Worm (Caenorhabditis elegans) whole organism, mixed stage, embryonic: ENCODE results near the gene str-28.

Experiments used
- bed-3 ChIP-seq: fragments of 200-800 bp; sonication (Bioruptor generic); optimal IDR thresholded peaks from 3 replicates; lab custom pipeline; 2018; ENCODE audit warnings: mild to moderate bottlenecking, missing genetic modification characterization, moderate library complexity, missing compliant biosample characterization
- ces-1 ChIP-seq: fragments of 150-350 bp; optimal IDR thresholded peaks from 2 replicates; lab custom pipeline; 2014; ENCODE audit warnings: missing biosample characterization, missing genetic modification reagents, missing genetic modification characterization
- flh-1 ChIP-seq: fragments of 200-800 bp; sonication (Bioruptor generic); optimal IDR thresholded peaks from 2 replicates; lab custom pipeline; 2018; ENCODE audit warnings: mild to moderate bottlenecking, missing genetic modification characterization, moderate library complexity, missing compliant biosample characterization
- nhr-12 ChIP-seq: fragments of 150-350 bp; optimal IDR thresholded peaks from 2 replicates; lab custom pipeline; 2014; ENCODE audit warnings: missing biosample characterization, missing genetic modification characterization
- nhr-2 ChIP-seq: fragments of 150-350 bp; optimal IDR thresholded peaks from 2 replicates; lab custom pipeline; 2014; ENCODE audit warnings: missing biosample characterization, missing genetic modification characterization
- nhr-28 ChIP-seq: fragments of 150-350 bp; optimal IDR thresholded peaks from 2 replicates; lab custom pipeline; 2014; ENCODE audit warnings: missing biosample characterization, missing genetic modification characterization
- nhr-76 ChIP-seq: sonication (generic microtip); optimal IDR thresholded peaks from 2 replicates; lab custom pipeline; 2017; ENCODE audit warnings: missing biosample characterization, missing genetic modification characterization
- pha-4 ChIP-seq: fragments of 150-350 bp; optimal IDR thresholded peaks from 2 replicates; lab custom pipeline; 2018; ENCODE audit warnings: missing biosample characterization, missing genetic modification reagents, missing genetic modification characterization
- unc-62 ChIP-seq: fragments of 150-350 bp; optimal IDR thresholded peaks from 2 replicates; lab custom pipeline; 2014; ENCODE audit warnings: missing biosample characterization, missing genetic modification reagents, missing genetic modification characterization

ce11 chrV:7520077-7520476 lies 47.4 kb upstream of the str-28 start, which contains the start of gene srb-19:
- TF ChIP-seq flh-1 (GFP tag; lab: Kevin White, UChicago): no peak
- TF ChIP-seq unc-62: no peak
- no peak for TF ChIP-seq nhr-2 (tag; lab: Kevin White, UChicago)
- no peak for TF ChIP-seq nhr-12 (tag; lab: Kevin White, UChicago)
- no peak for TF ChIP-seq pha-4
- peak; percentile 31 for TF ChIP-seq ces-1 (GFP tag; lab: Kevin White, UChicago)
- no peak for TF ChIP-seq bed-3 (GFP tag; lab: Kevin White, UChicago)
- no peak for TF ChIP-seq nhr-76 (tag; lab: Kevin White, UChicago)
- no peak for TF ChIP-seq nhr-28 (tag; lab: Kevin White, UChicago)
